Worm (Caenorhabditis elegans): Measurements from ENCODE around the gene K09C8.2.

The K09C8.2 gene

DNA sequence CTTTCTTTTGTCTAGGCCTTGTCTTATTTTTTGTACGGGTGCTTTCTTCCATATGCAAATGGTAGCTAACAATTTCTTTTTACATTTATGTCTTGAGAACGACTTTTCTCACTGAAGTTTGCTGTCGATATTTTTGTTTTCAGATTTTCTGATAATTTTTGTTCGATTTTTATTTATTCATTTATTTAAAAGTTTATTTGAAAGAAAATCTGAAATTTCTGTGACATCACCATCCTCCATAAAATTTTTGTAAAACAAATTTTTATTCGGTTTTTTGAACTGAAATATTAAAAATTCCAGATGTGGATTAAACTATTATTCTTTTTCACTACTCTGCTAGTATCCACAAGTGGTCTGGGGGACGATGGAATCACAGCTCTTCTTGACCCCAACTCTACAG, 5.4 kb upstream of the K09C8.2 start, which contains the start of gene pbo-4:
Gene pbo-4 (plus strand): TSS at position 301 of the 400 bp plus-strand sequence.
- TF ChIP-seq bed-3 (GFP tag; optimal IDR thresholded peaks at IDR 0.05) (no peak), elt-3 (tag; optimal IDR thresholded peaks at IDR 0.05) (no peak), drap-1 (GFP tag; optimal IDR thresholded peaks at IDR 0.05) (no peak), lsy-2 (tag; optimal IDR thresholded peaks at IDR 0.05) (no peak)

DNA sequence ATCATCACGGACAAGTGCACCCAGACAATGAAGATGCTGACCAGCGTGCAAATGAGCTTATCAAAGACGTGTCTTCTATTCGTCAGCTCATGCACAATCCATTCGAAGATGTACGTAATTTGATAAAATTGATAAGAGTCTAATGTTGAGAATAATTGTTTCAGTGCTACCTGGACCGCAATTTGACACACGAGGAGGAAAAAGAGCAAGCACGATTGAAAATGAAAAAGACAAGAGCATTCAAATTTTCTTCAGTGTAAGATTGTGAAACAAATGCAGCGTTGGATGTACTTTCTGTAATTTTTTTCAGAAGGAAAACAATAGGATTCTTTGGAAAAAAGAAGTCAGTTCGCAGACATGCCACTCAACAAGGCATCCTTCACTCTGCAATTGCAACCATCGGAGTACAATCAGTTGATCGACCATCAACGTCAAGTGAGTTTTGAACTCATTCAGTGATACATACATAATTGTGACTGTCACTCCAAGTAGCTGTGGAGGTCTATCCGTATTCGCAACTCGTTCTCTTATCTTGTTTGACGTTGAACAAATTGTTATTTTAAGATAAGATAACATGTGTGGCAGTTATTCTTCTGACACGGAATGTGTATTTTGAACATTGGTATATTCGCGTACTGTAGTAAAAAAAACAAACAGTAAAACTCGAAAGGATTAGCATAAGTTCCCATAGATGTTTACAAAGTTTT, 2.1 kb upstream of the K09C8.2 start:
- TF ChIP-seq elt-3 (tag; optimal IDR thresholded peaks at IDR 0.05) (no peak), mep-1 (tag; optimal IDR thresholded peaks at IDR 0.05) (no peak), unc-62 (GFP tag; optimal IDR thresholded peaks at IDR 0.05) (no peak), ceh-83 (GFP tag; optimal IDR thresholded peaks at IDR 0.05) (no peak), M03D4.4 (tag; optimal IDR thresholded peaks at IDR 0.05) (no peak), sptf-1 (tag; optimal IDR thresholded peaks at IDR 0.05) (no peak), zip-8 (tag; optimal IDR thresholded peaks at IDR 0.05) (no peak), hlh-1 (tag; optimal IDR thresholded peaks at IDR 0.05) (no peak), drap-1 (GFP tag; optimal IDR thresholded peaks at IDR 0.05) (no peak), mls-2 (tag; optimal IDR thresholded peaks at IDR 0.05) (no peak), nhr-2 (tag; optimal IDR thresholded peaks at IDR 0.05) (no peak), mab-5 (tag; optimal IDR thresholded peaks at IDR 0.05) (no peak), lin-13 (tag; optimal IDR thresholded peaks at IDR 0.05) (no peak), cnd-1 (tag; optimal IDR thresholded peaks at IDR 0.05) (no peak), unc-120 (tag; optimal IDR thresholded peaks at IDR 0.05; ENCODE audit: poor library complexity, severe bottlenecking) (no peak)

ce11 chrX:10958427-10958826, 809 bp upstream of the K09C8.2 start, which contains the start of gene nlp-19:
nlp-19 (plus strand) TSS chrX:10958727.
- no peak for TF ChIP-seq blmp-1 (tag; optimal IDR thresholded peaks at IDR 0.05)
- no peak for TF ChIP-seq nhr-28 (tag; optimal IDR thresholded peaks at IDR 0.05)
- TF ChIP-seq nhr-2 (tag; optimal IDR thresholded peaks at IDR 0.05), result no peak
- TF ChIP-seq mab-5 (tag; optimal IDR thresholded peaks at IDR 0.05), result no peak
- no peak for TF ChIP-seq ham-2 (GFP tag; optimal IDR thresholded peaks at IDR 0.05)
- TF ChIP-seq nhr-76 (tag; optimal IDR thresholded peaks at IDR 0.05), result no peak
- TF ChIP-seq snpc-4 (tag; optimal IDR thresholded peaks at IDR 0.05), result no peak
- TF ChIP-seq lsy-2 (tag; optimal IDR thresholded peaks at IDR 0.05), result no peak
- TF ChIP-seq flh-1 (GFP tag; optimal IDR thresholded peaks at IDR 0.05), result no peak
- TF ChIP-seq M03D4.4 (tag; optimal IDR thresholded peaks at IDR 0.05), result no peak
- no peak for TF ChIP-seq ces-1 (GFP tag; optimal IDR thresholded peaks at IDR 0.05)
- TF ChIP-seq ceh-43 (GFP tag; optimal IDR thresholded peaks at IDR 0.05), result no peak
- no peak for TF ChIP-seq unc-120 (tag; optimal IDR thresholded peaks at IDR 0.05; ENCODE audit: poor library complexity, severe bottlenecking)
- no peak for TF ChIP-seq elt-1 (tag; optimal IDR thresholded peaks at IDR 0.05; ENCODE audit: borderline replicate concordance, insufficient read depth)
- no peak for TF ChIP-seq lin-13 (tag; optimal IDR thresholded peaks at IDR 0.05)
- TF ChIP-seq lin-32 (GFP tag; optimal IDR thresholded peaks at IDR 0.05), result no peak

ce11 chrX:10961724-10962123, 2.5 kb downstream of the K09C8.2 start:
- no peak for TF ChIP-seq tbx-8 (GFP tag; optimal IDR thresholded peaks at IDR 0.05)
- no peak for TF ChIP-seq mab-5 (tag; optimal IDR thresholded peaks at IDR 0.05)
- TF ChIP-seq lin-13 (tag; optimal IDR thresholded peaks at IDR 0.05), result no peak
- no peak for TF ChIP-seq bed-3 (GFP tag; optimal IDR thresholded peaks at IDR 0.05)
- TF ChIP-seq pha-4 (tag; optimal IDR thresholded peaks at IDR 0.05), result no peak
- TF ChIP-seq ztf-11 (tag; optimal IDR thresholded peaks at IDR 0.05), result no peak
- no peak for TF ChIP-seq ham-2 (GFP tag; optimal IDR thresholded peaks at IDR 0.05)
- TF ChIP-seq nhr-28 (tag; optimal IDR thresholded peaks at IDR 0.05), result no peak
- TF ChIP-seq unc-120 (tag; optimal IDR thresholded peaks at IDR 0.05; ENCODE audit: poor library complexity, severe bottlenecking), result no peak
- no peak for TF ChIP-seq M03D4.4 (tag; optimal IDR thresholded peaks at IDR 0.05)
- no peak for TF ChIP-seq nhr-12 (tag; optimal IDR thresholded peaks at IDR 0.05)
- TF ChIP-seq sem-2 (GFP tag; optimal IDR thresholded peaks at IDR 0.05), result no peak
- TF ChIP-seq blmp-1 (tag; optimal IDR thresholded peaks at IDR 0.05), result no peak
- TF ChIP-seq hlh-1 (tag; optimal IDR thresholded peaks at IDR 0.05), result no peak
- no peak for TF ChIP-seq zip-8 (tag; optimal IDR thresholded peaks at IDR 0.05)
- no peak for TF ChIP-seq nhr-237 (tag; optimal IDR thresholded peaks at IDR 0.05)
- TF ChIP-seq mep-1 (tag; optimal IDR thresholded peaks at IDR 0.05), result no peak
- no peak for TF ChIP-seq cnd-1 (tag; optimal IDR thresholded peaks at IDR 0.05)
